Fruit fly (Drosophila melanogaster): Measurements from ENCODE around the gene Cpr97Eb.

dm6 chr3R:27092843-27093242 is 1.9 kb upstream of the Cpr97Eb start, which contains the start of gene CG14258:
- TF ChIP-seq ac (GFP tag; optimal IDR thresholded peaks at IDR 0.05) (no peak), E2f2 (GFP tag; IDR thresholded peaks at IDR 0.05) (no peak), zfh1 (GFP tag; IDR thresholded peaks at IDR 0.05) (no peak), dan (GFP tag; IDR thresholded peaks at IDR 0.05) (no peak), Sox102F (GFP tag; optimal IDR thresholded peaks at IDR 0.05) (no peak), Gug (GFP tag; IDR thresholded peaks at IDR 0.05) (no peak), CG2889 (GFP tag; IDR thresholded peaks at IDR 0.05) (no peak), tin (GFP tag; optimal IDR thresholded peaks at IDR 0.05) (no peak), tna (GFP tag; IDR thresholded peaks at IDR 0.05; ENCODE audit: partially characterized antibody) (no peak), bbx (GFP tag; IDR thresholded peaks at IDR 0.05; ENCODE audit: partially characterized antibody) (no peak), YL-1 (GFP tag; optimal IDR thresholded peaks at IDR 0.05) (no peak), Scr (GFP tag; IDR thresholded peaks at IDR 0.05; ENCODE audit: partially characterized antibody) (no peak), gt (GFP tag; IDR thresholded peaks at IDR 0.05) (no peak), CG8478 (optimal IDR thresholded peaks at IDR 0.05) (no peak)
